Worm (Caenorhabditis elegans) whole organism, L3 larva: ENCODE results near the gene F35C11.7.

ENCODE experiments used
- R02D3.7 ChIP-seq: fragments of 150-350 bp; optimal IDR thresholded peaks from 2 replicates; lab custom pipeline; 2014; ENCODE audit warnings: missing biosample characterization, missing genetic modification characterization
- ZK546.5 ChIP-seq: sonication (generic microtip); optimal IDR thresholded peaks from 2 replicates; lab custom pipeline; 2017; ENCODE audit warnings: missing biosample characterization, missing genetic modification characterization
- aly-2 ChIP-seq: fragments of 150-350 bp; optimal IDR thresholded peaks from 2 replicates; lab custom pipeline; 2014; ENCODE audit warnings: missing biosample characterization, missing genetic modification characterization
- ama-1 ChIP-seq: fragments of 150-350 bp; optimal IDR thresholded peaks from 2 replicates; lab custom pipeline; 2018
- ceh-16 ChIP-seq: sonication (generic microtip); optimal IDR thresholded peaks from 2 replicates; lab custom pipeline; 2017; ENCODE audit warnings: missing biosample characterization, missing genetic modification characterization
- ceh-28 ChIP-seq: fragments of 150-350 bp; optimal IDR thresholded peaks from 2 replicates; lab custom pipeline; 2014; ENCODE audit warnings: missing biosample characterization, missing genetic modification reagents, missing genetic modification characterization
- daf-12 ChIP-seq: fragments of 150-350 bp; optimal IDR thresholded peaks from 2 replicates; lab custom pipeline; 2014; ENCODE audit warnings: missing biosample characterization, missing genetic modification reagents, missing genetic modification characterization
- egl-27 ChIP-seq: sonication (generic microtip); optimal IDR thresholded peaks from 4 replicates; lab custom pipeline; 2017; ENCODE audit warnings: missing biosample characterization, missing genetic modification reagents, missing genetic modification characterization
- elt-1 ChIP-seq: fragments of 150-350 bp; optimal IDR thresholded peaks from 2 replicates; lab custom pipeline; 2014; ENCODE audit warnings: missing biosample characterization, missing genetic modification characterization
- elt-2 ChIP-seq: sonication (generic microtip); optimal IDR thresholded peaks from 2 replicates; lab custom pipeline; 2016; ENCODE audit warnings: missing genetic modification reagents, mild to moderate bottlenecking, missing genetic modification characterization, missing compliant biosample characterization
- elt-3 ChIP-seq, 3 experiments: fragments of 150-350 bp in 1 of 3; sonication (generic microtip) in 2 of 3; optimal IDR thresholded peaks; 2 replicates in 2 of 3; 4 replicates in 1 of 3; lab custom pipeline; 2014 to 2017; ENCODE audit warnings: missing biosample characterization in 3 of 3, missing genetic modification characterization in 3 of 3
- fkh-10 ChIP-seq: sonication (generic microtip); optimal IDR thresholded peaks from 2 replicates; lab custom pipeline; 2017; ENCODE audit warnings: missing biosample characterization, missing genetic modification reagents, missing genetic modification characterization
- fos-1 ChIP-seq: fragments of 150-350 bp; optimal IDR thresholded peaks from 2 replicates; lab custom pipeline; 2014; ENCODE audit warnings: missing biosample characterization, missing genetic modification characterization
- hmg-11 ChIP-seq: sonication (generic microtip); optimal IDR thresholded peaks from 2 replicates; lab custom pipeline; 2016; ENCODE audit warnings: missing genetic modification characterization, missing compliant biosample characterization
- jun-1 ChIP-seq: fragments of 150-350 bp; optimal IDR thresholded peaks from 2 replicates; lab custom pipeline; 2014; ENCODE audit warnings: missing biosample characterization, missing genetic modification reagents, missing genetic modification characterization
- lin-15B ChIP-seq: fragments of 150-350 bp; optimal IDR thresholded peaks from 2 replicates; lab custom pipeline; 2014; ENCODE audit warnings: missing biosample characterization, missing genetic modification characterization
- lsy-12 ChIP-seq: sonication (generic microtip); optimal IDR thresholded peaks from 2 replicates; lab custom pipeline; 2016; ENCODE audit warnings: mild to moderate bottlenecking, missing genetic modification characterization, missing compliant biosample characterization
- mdl-1 ChIP-seq: fragments of 150-350 bp; optimal IDR thresholded peaks from 2 replicates; lab custom pipeline; 2014; ENCODE audit warnings: missing biosample characterization, missing genetic modification characterization
- mml-1 ChIP-seq: fragments of 150-350 bp; sonication (generic microtip); optimal IDR thresholded peaks from 3 replicates; lab custom pipeline; 2014; ENCODE audit warnings: missing biosample characterization, missing genetic modification characterization
- nfya-1 ChIP-seq: sonication (generic microtip); optimal IDR thresholded peaks from 2 replicates; lab custom pipeline; 2017; ENCODE audit warnings: missing genetic modification characterization, mild to moderate bottlenecking, missing compliant biosample characterization, antibody characterized with exemption, moderate library complexity; ENCODE audit not compliant: insufficient read depth
- nhr-11 ChIP-seq: fragments of 150-350 bp; optimal IDR thresholded peaks from 2 replicates; lab custom pipeline; 2014; ENCODE audit warnings: missing biosample characterization, missing genetic modification characterization
- nhr-12 ChIP-seq: fragments of 150-350 bp; optimal IDR thresholded peaks from 2 replicates; lab custom pipeline; 2014; ENCODE audit warnings: missing biosample characterization, missing genetic modification characterization
- nhr-23 ChIP-seq: fragments of 150-350 bp; optimal IDR thresholded peaks from 2 replicates; lab custom pipeline; 2014; ENCODE audit warnings: missing biosample characterization, missing genetic modification reagents, missing genetic modification characterization
- nhr-237 ChIP-seq: fragments of 150-350 bp; optimal IDR thresholded peaks from 2 replicates; lab custom pipeline; 2014; ENCODE audit warnings: missing biosample characterization, missing genetic modification characterization
- nhr-25 ChIP-seq: sonication (generic microtip); optimal IDR thresholded peaks from 2 replicates; lab custom pipeline; 2017; ENCODE audit warnings: missing biosample characterization, missing genetic modification characterization
- pha-4 ChIP-seq: fragments of 150-350 bp; optimal IDR thresholded peaks from 2 replicates; lab custom pipeline; 2014; ENCODE audit warnings: missing biosample characterization, missing genetic modification reagents, missing genetic modification characterization
- skn-1 ChIP-seq: fragments of 150-350 bp; optimal IDR thresholded peaks from 2 replicates; lab custom pipeline; 2014; ENCODE audit warnings: missing biosample characterization, missing genetic modification characterization
- snpc-4 ChIP-seq: fragments of 150-350 bp; optimal IDR thresholded peaks from 2 replicates; lab custom pipeline; 2014; ENCODE audit warnings: missing biosample characterization, missing genetic modification characterization
- tbx-2 ChIP-seq: sonication (generic microtip); optimal IDR thresholded peaks from 2 replicates; lab custom pipeline; 2016; ENCODE audit warnings: mild to moderate bottlenecking, missing genetic modification characterization, missing compliant biosample characterization
- unc-39 ChIP-seq: sonication (generic microtip); optimal IDR thresholded peaks from 4 replicates; lab custom pipeline; 2017; ENCODE audit warnings: missing biosample characterization, missing genetic modification characterization
- unc-62 ChIP-seq: fragments of 150-350 bp; sonication (generic microtip); optimal IDR thresholded peaks from 4 replicates; lab custom pipeline; 2014; ENCODE audit warnings: missing biosample characterization, missing genetic modification reagents, missing genetic modification characterization
- zag-1 ChIP-seq: fragments of 150-350 bp; optimal IDR thresholded peaks from 2 replicates; lab custom pipeline; 2014; ENCODE audit warnings: missing biosample characterization, missing genetic modification characterization

F35C11.7 gene

DNA sequence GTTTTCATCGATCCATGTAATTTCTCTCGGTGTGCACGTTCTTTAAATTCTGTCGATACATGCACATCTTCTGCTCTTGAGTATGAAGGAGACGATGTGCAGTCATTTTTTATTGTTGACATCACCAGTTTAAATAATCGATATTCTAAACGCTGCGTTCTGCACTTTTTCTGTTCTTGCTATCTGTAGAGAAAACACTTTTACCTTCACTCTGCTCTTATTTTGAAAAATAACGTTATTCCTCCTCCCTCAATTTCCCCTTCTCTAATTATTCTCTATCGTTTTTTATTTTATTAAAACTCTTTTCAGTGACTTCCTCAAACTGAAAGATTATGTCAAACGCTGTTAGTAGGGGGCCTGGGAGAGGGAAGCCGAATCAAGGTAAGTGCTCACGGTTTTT, 39.2 kb upstream of the F35C11.7 start, which contains the start of gene ifg-1:
Gene ifg-1 (plus strand): TSS at position 301 of the 400 bp plus-strand sequence.
- no peak for TF ChIP-seq unc-62
- no peak for TF ChIP-seq ZK546.5
- no peak for TF ChIP-seq ceh-16
- no peak for TF ChIP-seq pha-4 (tag; lab: Kevin White, UChicago)
- no peak for TF ChIP-seq nhr-12
- no peak for TF ChIP-seq fkh-10 (GFP tag; lab: Kevin White, UChicago)
- no peak for TF ChIP-seq elt-2 (tag; lab: Kevin White, UChicago)
- TF ChIP-seq ceh-28 (tag; lab: Kevin White, UChicago), result no peak
- no peak for TF ChIP-seq zag-1 (tag; lab: Kevin White, UChicago)
- TF ChIP-seq nhr-25 (tag; lab: Kevin White, UChicago), result no peak
- no peak for TF ChIP-seq elt-3 (tag; optimal IDR thresholded peaks at IDR 0.05; lab: Kevin White, UChicago)
- no peak for TF ChIP-seq egl-27 (tag; lab: Kevin White, UChicago)
- TF ChIP-seq mdl-1 (tag; lab: Kevin White, UChicago), result no peak

DNA sequence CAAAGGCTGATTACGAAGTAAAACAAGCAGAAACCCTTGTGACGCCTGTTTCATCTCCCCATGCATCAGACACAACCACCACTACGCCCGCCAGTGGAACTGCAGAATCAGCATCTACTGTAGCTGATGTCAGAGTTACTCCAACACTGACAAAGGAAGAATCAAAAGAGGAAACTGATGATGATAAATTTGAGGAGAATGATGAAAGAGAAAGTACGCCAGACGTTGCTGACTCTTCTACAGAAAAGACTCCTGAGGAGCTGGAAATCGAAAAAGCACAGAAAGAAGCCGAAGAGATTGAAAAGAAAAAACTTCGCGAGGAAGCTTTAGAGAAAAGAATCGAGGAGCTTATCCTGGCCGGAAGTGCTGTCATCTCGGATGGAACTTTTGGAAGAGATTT, 37.8 kb upstream of the F35C11.7 start:
- TF ChIP-seq lin-15B, result no peak
- no peak for TF ChIP-seq ceh-28 (tag; lab: Kevin White, UChicago)
- no peak for TF ChIP-seq lsy-12 (tag; lab: Kevin White, UChicago)
- no peak for TF ChIP-seq nhr-11 (tag; lab: Kevin White, UChicago)
- TF ChIP-seq nhr-12, result no peak
- TF ChIP-seq nhr-237, result no peak
- TF ChIP-seq ama-1 (lab: Kevin White, UChicago), result no peak
- no peak for TF ChIP-seq snpc-4 (tag; lab: Kevin White, UChicago)
- TF ChIP-seq elt-1 (tag; lab: Kevin White, UChicago), result no peak
- no peak for TF ChIP-seq jun-1 (tag; lab: Kevin White, UChicago)
- no peak for TF ChIP-seq ZK546.5

DNA sequence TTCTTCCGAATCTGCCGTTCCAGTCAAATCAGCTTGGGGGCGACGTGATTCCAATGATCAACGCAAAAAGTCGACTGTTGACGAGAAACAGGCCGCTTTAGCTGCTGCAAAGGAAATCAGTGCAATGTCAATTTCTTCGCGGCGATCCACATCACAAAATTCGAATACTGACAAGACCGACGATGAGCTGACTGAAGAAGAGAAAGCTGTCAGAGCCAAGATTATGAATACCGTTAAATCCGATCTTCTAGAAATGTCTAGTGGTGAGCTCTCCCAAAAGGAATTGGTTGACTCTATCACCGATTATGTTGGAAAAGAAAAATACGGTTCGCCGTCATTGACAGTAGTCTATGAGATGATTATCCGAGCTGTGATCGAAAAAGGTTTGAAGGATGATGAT, 35.8 kb upstream of the F35C11.7 start:
- TF ChIP-seq ama-1 (lab: Kevin White, UChicago), result no peak
- no peak for TF ChIP-seq nhr-23

DNA sequence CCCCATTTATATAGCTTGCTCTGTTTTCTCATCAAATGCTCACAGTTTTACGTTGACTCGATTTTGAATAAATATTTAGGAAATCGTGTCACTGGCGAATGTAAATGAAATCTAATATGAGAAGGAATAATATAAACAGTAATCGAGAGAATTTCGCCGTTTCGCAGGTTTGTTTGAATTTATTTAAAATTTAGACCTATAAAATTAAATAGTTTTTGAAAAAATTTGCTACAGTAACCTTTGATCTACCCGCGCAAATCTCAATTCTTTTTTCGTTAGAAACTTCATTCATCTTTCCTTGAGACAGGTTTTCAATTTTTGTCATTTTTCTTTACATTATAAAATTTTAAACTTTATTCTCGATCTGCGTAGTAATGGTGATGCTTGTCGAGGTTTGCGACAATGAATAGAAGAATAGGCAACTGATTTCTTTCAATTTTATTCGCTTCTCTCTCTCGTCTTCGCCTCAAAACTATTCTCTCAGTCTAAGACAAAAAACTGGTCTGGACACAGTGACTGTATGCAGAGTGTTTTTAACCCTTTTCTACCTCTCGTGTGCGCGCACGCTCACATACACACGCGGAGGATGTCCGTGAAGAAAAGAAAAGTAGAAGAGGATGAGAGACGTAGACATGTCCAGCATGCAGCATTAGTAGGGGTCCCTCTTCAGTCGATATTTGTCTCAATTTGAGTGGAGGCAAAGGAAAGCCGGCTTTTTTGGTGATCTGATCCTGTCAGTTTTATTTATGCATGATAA, 33.6 kb upstream of the F35C11.7 start, which contains the start of gene dab-1:
Gene dab-1 (plus strand): TSS at position 78 of the 757 bp plus-strand sequence.
- TF ChIP-seq mml-1 (tag; lab: Kevin White, UChicago) (no peak), unc-39 (tag; lab: Kevin White, UChicago) (no peak), hmg-11 (tag; lab: Kevin White, UChicago) (peak; percentile 50), nhr-25 (tag; lab: Kevin White, UChicago) (peak; percentile 88), egl-27 (tag; lab: Kevin White, UChicago) (no peak), nfya-1 (tag; lab: Kevin White, UChicago) (peak; percentile 1), mdl-1 (tag; lab: Kevin White, UChicago) (peak; percentile 15), ama-1 (lab: Kevin White, UChicago) (peak; percentile 31), nhr-23 (peak; percentile 40), aly-2 (tag; lab: Kevin White, UChicago) (no peak), pha-4 (tag; lab: Kevin White, UChicago) (peak; percentile 4), lin-15B (no peak), snpc-4 (tag; lab: Kevin White, UChicago) (peak; percentile 8)

DNA sequence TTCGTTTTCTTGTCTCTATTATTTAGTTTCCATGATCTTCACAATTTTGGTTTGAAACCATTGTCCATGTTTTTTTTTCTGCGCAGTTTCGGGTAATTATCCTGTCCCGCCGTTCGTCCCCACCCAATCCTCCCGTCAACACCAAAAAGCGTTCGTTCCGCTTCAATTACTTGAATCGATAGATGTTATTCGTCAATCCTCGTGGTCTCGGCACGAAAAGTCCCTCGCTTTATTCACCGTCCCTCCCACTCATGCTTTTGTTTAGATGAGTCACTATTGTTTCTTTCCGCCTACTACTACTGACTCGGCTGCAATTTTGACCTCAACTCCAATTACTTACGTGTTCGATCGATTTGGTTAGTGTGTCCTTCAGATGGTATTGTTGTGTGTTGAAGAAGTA, 32.7 kb upstream of the F35C11.7 start:
- TF ChIP-seq lsy-12 (tag; lab: Kevin White, UChicago) (no peak), mdl-1 (tag; lab: Kevin White, UChicago) (no peak), elt-2 (tag; lab: Kevin White, UChicago) (no peak), nhr-25 (tag; lab: Kevin White, UChicago) (peak; percentile 43), nhr-237 (no peak)

DNA sequence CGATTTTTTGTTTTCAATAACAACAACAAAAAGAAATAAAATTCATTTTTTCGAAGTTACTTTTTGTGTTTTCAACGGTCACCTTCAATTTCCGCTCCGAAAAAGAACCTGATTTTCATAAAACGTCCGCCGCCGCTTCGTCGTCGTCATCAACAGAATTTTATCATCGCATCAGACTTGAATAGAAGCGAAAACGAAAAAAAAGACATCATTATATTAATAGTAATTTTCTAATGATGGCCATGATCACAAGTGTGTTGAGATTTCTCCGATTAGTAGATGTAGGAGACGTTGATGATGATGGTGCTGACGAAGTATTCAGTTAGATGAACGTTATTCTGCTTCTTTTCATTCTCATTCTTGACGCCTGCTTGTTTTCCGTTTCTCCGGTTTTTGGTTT, 32.2 kb upstream of the F35C11.7 start:
- TF ChIP-seq ama-1 (lab: Kevin White, UChicago) (no peak), lin-15B (no peak), tbx-2 (tag; lab: Kevin White, UChicago) (no peak), daf-12 (tag; lab: Kevin White, UChicago) (no peak), nhr-12 (no peak), nhr-23 (no peak), unc-62 (no peak), elt-1 (tag; lab: Kevin White, UChicago) (no peak), skn-1 (tag; lab: Kevin White, UChicago) (no peak), fos-1 (tag; lab: Kevin White, UChicago) (no peak), R02D3.7 (tag; lab: Kevin White, UChicago) (no peak)
